Fruit fly (Drosophila melanogaster) whole organism, prepupa: ENCODE data around the gene pad.
A peak's percentile ranks its signal among the peaks of the same experiment; 100 is the strongest.

ENCODE experiments used
- CG10669 ChIP-seq: fragments of 200-800 bp; sonication (Bioruptor generic); optimal IDR thresholded peaks from 3 replicates; lab custom pipeline; 2018; ENCODE audit warnings: missing biosample characterization, mild to moderate bottlenecking, missing genetic modification characterization, moderate library complexity
- CG11762 ChIP-seq: fragments of 200-800 bp; sonication (Bioruptor generic); optimal IDR thresholded peaks from 3 replicates; lab custom pipeline; 2016; ENCODE audit warnings: missing biosample characterization, missing genetic modification characterization; ENCODE audit not compliant: insufficient read depth
- CG11902 ChIP-seq: fragments of 200-800 bp; sonication (Bioruptor generic); optimal IDR thresholded peaks from 3 replicates; lab custom pipeline; 2016; ENCODE audit warnings: missing biosample characterization, missing genetic modification characterization
- CG1621 ChIP-seq: fragments of 200-800 bp; sonication (Bioruptor generic); optimal IDR thresholded peaks from 3 replicates; lab custom pipeline; 2018; ENCODE audit warnings: missing biosample characterization, mild to moderate bottlenecking, missing genetic modification characterization
- CG3032 ChIP-seq: fragments of 200-800 bp; optimal IDR thresholded peaks from 2 replicates; lab custom pipeline; 2019; ENCODE audit warnings: missing biosample characterization, mild to moderate bottlenecking, missing genetic modification characterization, moderate library complexity
- CG31627 ChIP-seq: fragments of 200-800 bp; sonication (Bioruptor generic); optimal IDR thresholded peaks from 3 replicates; lab custom pipeline; 2016; ENCODE audit warnings: missing biosample characterization, missing genetic modification characterization
- CG4318 ChIP-seq: fragments of 200-800 bp; sonication (Bioruptor generic); optimal IDR thresholded peaks from 3 replicates; lab custom pipeline; 2017; ENCODE audit warnings: missing biosample characterization, mild to moderate bottlenecking, missing genetic modification characterization
- CG6163 ChIP-seq: fragments of 200-800 bp; sonication (Bioruptor generic); IDR thresholded peaks from 3 replicates; pipeline ENCODE4 v1.3.6; 2022; ENCODE audit warnings: missing biosample characterization, missing genetic modification characterization
- CG6276 ChIP-seq: fragments of 200-800 bp; sonication (Bioruptor generic); optimal IDR thresholded peaks from 2 replicates; lab custom pipeline; 2017; ENCODE audit warnings: missing biosample characterization, mild to moderate bottlenecking, missing genetic modification characterization
- CG6808 ChIP-seq: fragments of 200-800 bp; sonication (Bioruptor generic); optimal IDR thresholded peaks from 3 replicates; lab custom pipeline; 2017; ENCODE audit warnings: missing biosample characterization, missing genetic modification characterization, mild to moderate bottlenecking, moderate library complexity, missing genetic modification reagents
- CG6854 ChIP-seq: fragments of 200-800 bp; sonication (Bioruptor generic); optimal IDR thresholded peaks from 2 replicates; lab custom pipeline; 2017; ENCODE audit warnings: missing biosample characterization, mild to moderate bottlenecking, missing genetic modification characterization
- CG7368 ChIP-seq: fragments of 200-800 bp; sonication (Bioruptor generic); optimal IDR thresholded peaks from 3 replicates; lab custom pipeline; 2016; ENCODE audit warnings: missing biosample characterization, missing genetic modification characterization
- CG8119 ChIP-seq: fragments of 200-800 bp; sonication (Bioruptor generic); IDR thresholded peaks from 3 replicates; pipeline ENCODE4 v1.3.6; 2022; ENCODE audit warnings: missing biosample characterization, missing genetic modification characterization
- CG9139 ChIP-seq: fragments of 200-800 bp; sonication (Bioruptor generic); optimal IDR thresholded peaks from 3 replicates; lab custom pipeline; 2017; ENCODE audit warnings: missing biosample characterization, mild to moderate bottlenecking, missing genetic modification characterization
- Eip75B ChIP-seq: fragments of 200-800 bp; sonication (Bioruptor generic); optimal IDR thresholded peaks from 3 replicates; lab custom pipeline; 2016; ENCODE audit warnings: missing biosample characterization, missing genetic modification characterization
- Eip78C ChIP-seq: fragments of 200-800 bp; sonication (Bioruptor generic); peaks from one replicate; lab custom pipeline; 2016; ENCODE audit warnings: missing biosample characterization, missing genetic modification characterization
- Ets21C ChIP-seq: fragments of 200-800 bp; sonication (Bioruptor generic); optimal IDR thresholded peaks from 3 replicates; lab custom pipeline; 2016; ENCODE audit warnings: missing biosample characterization, missing genetic modification characterization
- Ets96B ChIP-seq: fragments of 200-800 bp; optimal IDR thresholded peaks from 2 replicates; lab custom pipeline; 2019; ENCODE audit warnings: missing biosample characterization, mild to moderate bottlenecking, missing genetic modification characterization, moderate library complexity
- Hr39 ChIP-seq: fragments of 200-800 bp; sonication (Bioruptor generic); optimal IDR thresholded peaks from 2 replicates; lab custom pipeline; 2016; ENCODE audit warnings: missing biosample characterization, missing genetic modification characterization
- Hr4 ChIP-seq: fragments of 200-800 bp; sonication (Bioruptor generic); optimal IDR thresholded peaks from 3 replicates; lab custom pipeline; 2016; ENCODE audit warnings: missing biosample characterization, missing genetic modification characterization
- Met ChIP-seq: fragments of 200-800 bp; sonication (Bioruptor generic); optimal IDR thresholded peaks from 3 replicates; lab custom pipeline; 2016; ENCODE audit warnings: missing biosample characterization, missing genetic modification characterization
- Sox102F ChIP-seq: fragments of 200-800 bp; sonication (Bioruptor generic); optimal IDR thresholded peaks from 2 replicates; lab custom pipeline; 2016; ENCODE audit warnings: missing biosample characterization, mild to moderate bottlenecking, missing genetic modification characterization
- Sox15 ChIP-seq: fragments of 200-800 bp; sonication (Bioruptor generic); optimal IDR thresholded peaks from 3 replicates; lab custom pipeline; 2016; ENCODE audit warnings: missing biosample characterization, missing genetic modification characterization
- achi ChIP-seq: fragments of 200-800 bp; sonication (Bioruptor generic); optimal IDR thresholded peaks from 3 replicates; lab custom pipeline; 2016; ENCODE audit warnings: missing biosample characterization, missing genetic modification characterization
- cyc ChIP-seq: fragments of 200-800 bp; sonication (Bioruptor generic); optimal IDR thresholded peaks from 3 replicates; lab custom pipeline; 2016; ENCODE audit warnings: missing biosample characterization, missing genetic modification characterization
- dsx ChIP-seq: fragments of 200-800 bp; optimal IDR thresholded peaks from 3 replicates; lab custom pipeline; 2019; ENCODE audit warnings: missing biosample characterization, mild to moderate bottlenecking, missing genetic modification characterization, moderate library complexity; ENCODE audit not compliant: poor library complexity, severe bottlenecking
- eg ChIP-seq: fragments of 200-800 bp; sonication (Bioruptor generic); IDR thresholded peaks from 3 replicates; pipeline ENCODE4 v1.3.6; 2022; ENCODE audit warnings: missing biosample characterization, missing genetic modification characterization
- fd85E ChIP-seq: fragments of 200-800 bp; sonication (Bioruptor generic); optimal IDR thresholded peaks from 3 replicates; lab custom pipeline; 2016; ENCODE audit warnings: missing biosample characterization, missing genetic modification characterization
- fkh ChIP-seq: fragments of 200-800 bp; sonication (Bioruptor generic); optimal IDR thresholded peaks from 3 replicates; lab custom pipeline; 2017; ENCODE audit warnings: missing biosample characterization, mild to moderate bottlenecking, missing genetic modification characterization, moderate library complexity
- net ChIP-seq: fragments of 200-800 bp; sonication (Bioruptor generic); optimal IDR thresholded peaks from 3 replicates; lab custom pipeline; 2016; ENCODE audit warnings: missing biosample characterization, missing genetic modification characterization
- pdm3 ChIP-seq: fragments of 200-800 bp; sonication (Bioruptor generic); optimal IDR thresholded peaks from 3 replicates; lab custom pipeline; 2016; ENCODE audit warnings: missing biosample characterization, missing genetic modification characterization
- ss ChIP-seq, 2 experiments: fragments of 200-800 bp; sonication (Bioruptor generic); optimal IDR thresholded peaks; 2 replicates in 1 of 2; 3 replicates in 1 of 2; lab custom pipeline; 2017 to 2018; ENCODE audit warnings: mild to moderate bottlenecking in 2 of 2, missing biosample characterization in 2 of 2, missing genetic modification characterization in 2 of 2, moderate library complexity in 1 of 2
- topi ChIP-seq: fragments of 200-800 bp; sonication (Bioruptor generic); optimal IDR thresholded peaks from 3 replicates; lab custom pipeline; 2016; ENCODE audit warnings: missing biosample characterization, missing genetic modification characterization
- vri ChIP-seq: fragments of 200-800 bp; sonication (Bioruptor generic); optimal IDR thresholded peaks from 3 replicates; lab custom pipeline; 2016; ENCODE audit warnings: missing biosample characterization, mild to moderate bottlenecking, missing genetic modification characterization

The pad gene

DNA sequence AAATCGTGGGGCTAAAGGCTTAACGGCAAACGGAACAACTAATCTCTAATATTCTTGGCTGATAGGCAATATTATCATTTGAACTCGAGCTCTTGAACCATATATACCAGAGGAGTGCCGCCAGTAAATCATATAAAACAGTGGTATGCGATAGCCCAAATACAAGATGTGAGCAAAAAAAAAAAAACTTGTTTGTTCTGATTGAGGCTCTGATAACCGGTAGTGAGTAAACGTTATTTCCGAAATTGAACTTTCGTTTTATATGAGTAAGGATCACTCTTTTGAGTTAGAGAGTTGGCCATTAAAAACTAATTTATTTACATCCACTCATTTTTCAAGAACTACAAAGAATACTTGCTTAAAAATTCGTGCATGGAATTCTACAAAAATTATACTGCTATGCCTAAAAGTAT lies 32.0 kb upstream of the pad start:
- TF ChIP-seq eg, result no peak
- no peak for TF ChIP-seq CG1621
- TF ChIP-seq fd85E (GFP tag; lab: Kevin White, UChicago), result no peak
- TF ChIP-seq pdm3 (GFP tag; lab: Kevin White, UChicago), result no peak

DNA sequence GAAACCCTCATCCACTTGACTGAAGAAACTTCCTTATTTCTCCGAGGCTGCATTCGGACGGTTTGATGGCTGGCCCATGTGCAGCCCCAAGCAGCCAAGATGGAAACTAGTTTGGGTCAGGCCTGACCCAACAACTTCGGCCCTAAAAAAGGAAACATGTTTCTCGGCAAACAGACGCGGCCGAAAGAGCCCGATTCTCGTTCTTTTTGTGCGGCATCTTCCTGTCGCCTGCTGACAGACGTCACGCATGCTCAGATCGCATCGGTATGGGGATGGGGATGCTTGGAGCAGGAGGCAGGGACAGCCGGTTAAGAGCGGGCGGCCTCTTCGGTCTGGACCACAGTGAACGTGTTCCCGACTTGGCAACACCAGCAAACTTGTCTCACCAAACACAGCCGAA lies 25.4 kb upstream of the pad start:
- TF ChIP-seq Eip78C (GFP tag; lab: Kevin White, UChicago) (peak; percentile 77), CG11762 (GFP tag; lab: Kevin White, UChicago) (no peak), CG9139 (peak; percentile 8), CG8119 (GFP tag; lab: Robert Waterston, UW) (no peak), CG3032 (tag; lab: Kevin White, UChicago) (no peak), ss (GFP tag; optimal IDR thresholded peaks at IDR 0.05; lab: Kevin White, UChicago) (peak; percentile 15 to 95), Met (GFP tag; lab: Kevin White, UChicago) (no peak), CG6854 (GFP tag; lab: Kevin White, UChicago) (peak; percentile 54), CG11902 (GFP tag; lab: Kevin White, UChicago) (no peak), cyc (GFP tag; lab: Kevin White, UChicago) (no peak), CG7368 (GFP tag; lab: Kevin White, UChicago) (peak; percentile 27), dsx (GFP tag; lab: Kevin White, UChicago) (peak; percentile 53), CG4318 (GFP tag; lab: Kevin White, UChicago) (no peak), CG6163 (GFP tag; lab: Robert Waterston, UW) (peak; percentile 37; the same call in 2 of the 3 replicates), topi (GFP tag; lab: Kevin White, UChicago) (no peak), CG6808 (GFP tag; lab: Kevin White, UChicago) (peak; percentile 17), Eip75B (GFP tag; lab: Kevin White, UChicago) (peak; percentile 44), CG1621 (peak; percentile 36)

DNA sequence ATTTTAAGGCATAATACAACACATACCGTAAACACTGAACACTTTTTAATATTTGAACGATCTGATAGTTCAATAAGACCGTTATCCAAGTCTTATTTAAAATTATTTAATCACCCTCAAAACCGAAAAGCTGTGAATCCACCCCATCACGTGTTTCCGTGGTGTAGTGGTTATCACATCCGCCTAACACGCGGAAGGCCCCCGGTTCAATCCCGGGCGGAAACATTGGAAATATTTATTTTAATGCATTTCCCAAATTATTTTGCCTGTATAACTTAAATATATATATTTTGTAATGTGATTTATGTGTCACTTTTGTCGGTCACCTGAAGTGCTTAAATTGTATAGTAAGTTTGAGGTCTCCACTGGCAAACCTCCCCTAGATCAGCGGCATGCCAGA lies 20.6 kb upstream of the pad start, which contains the start of gene CG44044:
CG44044 (plus strand) TSS at position 301 of the 400 bp plus-strand sequence.
- TF ChIP-seq Eip78C (GFP tag; lab: Kevin White, UChicago) (no peak), fd85E (GFP tag; lab: Kevin White, UChicago) (no peak), CG7368 (GFP tag; lab: Kevin White, UChicago) (no peak), Ets21C (no peak), Ets96B (no peak), dsx (GFP tag; lab: Kevin White, UChicago) (no peak), net (GFP tag; lab: Kevin White, UChicago) (no peak)

DNA sequence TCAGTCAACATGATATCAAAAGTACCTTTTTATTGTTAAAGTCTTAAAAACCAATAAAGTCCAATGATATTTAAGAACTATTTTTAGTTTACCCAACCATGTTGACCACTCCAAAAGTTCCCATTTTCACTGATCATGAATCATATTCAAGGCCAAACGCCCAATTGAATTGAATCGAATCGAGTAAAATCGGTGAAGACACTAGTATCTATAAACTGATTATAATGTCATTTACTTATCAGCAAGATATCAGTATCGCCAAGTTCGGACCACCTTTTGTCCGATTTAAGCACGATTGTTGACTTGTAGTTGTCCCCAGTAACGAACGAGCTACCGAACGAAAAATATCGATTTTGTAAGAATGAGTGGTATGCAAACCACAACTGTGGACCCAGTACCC lies 19.0 kb upstream of the pad start, which contains the start of gene CG6901:
CG6901 (plus strand) TSS at position 323 of the 400 bp plus-strand sequence.
- TF ChIP-seq dsx (GFP tag; lab: Kevin White, UChicago), result no peak
- TF ChIP-seq CG31627 (GFP tag; lab: Kevin White, UChicago), result no peak
- no peak for TF ChIP-seq CG4318 (GFP tag; lab: Kevin White, UChicago)
- no peak for TF ChIP-seq Hr4
- TF ChIP-seq CG6276 (GFP tag; lab: Kevin White, UChicago), result no peak
- no peak for TF ChIP-seq achi (GFP tag; lab: Kevin White, UChicago)
- TF ChIP-seq Sox102F (GFP tag; lab: Kevin White, UChicago), result no peak

DNA sequence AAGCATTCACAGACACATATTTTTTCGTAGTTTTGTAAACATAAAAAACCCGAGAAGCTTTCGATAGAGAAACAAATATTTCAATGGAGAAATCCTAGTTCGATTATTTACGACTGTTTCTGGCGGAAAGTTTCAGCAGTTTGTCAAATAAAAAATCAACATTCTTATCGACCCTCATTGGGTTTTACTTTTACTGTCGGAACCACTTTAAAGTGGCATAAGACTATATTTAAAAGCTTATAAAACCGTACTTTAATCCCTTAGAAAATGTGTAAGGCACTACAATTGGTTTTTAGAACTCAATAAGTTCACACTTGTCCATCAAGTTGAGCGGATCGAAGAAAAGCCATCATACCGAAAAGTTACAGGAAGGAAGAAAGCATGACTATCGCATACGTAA lies 16.9 kb upstream of the pad start, which contains the start of gene CG17929:
CG17929 (plus strand) TSS at position 301 of the 400 bp plus-strand sequence.
- TF ChIP-seq Eip75B (GFP tag; lab: Kevin White, UChicago) (no peak), Eip78C (GFP tag; lab: Kevin White, UChicago) (no peak), topi (GFP tag; lab: Kevin White, UChicago) (no peak), Hr39 (GFP tag; lab: Kevin White, UChicago) (no peak), CG7368 (GFP tag; lab: Kevin White, UChicago) (no peak), fkh (GFP tag; lab: Kevin White, UChicago) (no peak), Sox15 (no peak), CG10669 (GFP tag; lab: Kevin White, UChicago) (no peak), vri (GFP tag; lab: Kevin White, UChicago) (no peak), Met (GFP tag; lab: Kevin White, UChicago) (no peak), CG6163 (GFP tag; lab: Robert Waterston, UW) (no peak), CG6854 (GFP tag; lab: Kevin White, UChicago) (no peak)
